Worm (Caenorhabditis elegans) whole organism, L3 larva: ENCODE data around the gene zyg-1.

Source experiments
- ceh-28 ChIP-seq: fragments of 150-350 bp; optimal IDR thresholded peaks from 2 replicates; lab custom pipeline; 2014; ENCODE audit warnings: missing biosample characterization, missing genetic modification reagents, missing genetic modification characterization
- ceh-9 ChIP-seq: sonication (generic microtip); optimal IDR thresholded peaks from 2 replicates; lab custom pipeline; 2018; ENCODE audit warnings: missing biosample characterization, missing genetic modification characterization
- egl-27 ChIP-seq: sonication (generic microtip); optimal IDR thresholded peaks from 4 replicates; lab custom pipeline; 2017; ENCODE audit warnings: missing biosample characterization, missing genetic modification reagents, missing genetic modification characterization
- fos-1 ChIP-seq: fragments of 150-350 bp; optimal IDR thresholded peaks from 2 replicates; lab custom pipeline; 2014; ENCODE audit warnings: missing biosample characterization, missing genetic modification characterization
- nfya-1 ChIP-seq: sonication (generic microtip); optimal IDR thresholded peaks from 2 replicates; lab custom pipeline; 2017; ENCODE audit warnings: missing genetic modification characterization, mild to moderate bottlenecking, missing compliant biosample characterization, antibody characterized with exemption, moderate library complexity; ENCODE audit not compliant: insufficient read depth
- nhr-12 ChIP-seq: fragments of 150-350 bp; optimal IDR thresholded peaks from 2 replicates; lab custom pipeline; 2014; ENCODE audit warnings: missing biosample characterization, missing genetic modification characterization
- nhr-28 ChIP-seq: fragments of 150-350 bp; optimal IDR thresholded peaks from 2 replicates; lab custom pipeline; 2014; ENCODE audit warnings: missing biosample characterization, missing genetic modification characterization
- skn-1 ChIP-seq: fragments of 150-350 bp; optimal IDR thresholded peaks from 2 replicates; lab custom pipeline; 2014; ENCODE audit warnings: missing biosample characterization, missing genetic modification characterization
- ztf-11 ChIP-seq: fragments of 150-350 bp; optimal IDR thresholded peaks from 2 replicates; lab custom pipeline; 2014; ENCODE audit warnings: missing biosample characterization, missing genetic modification characterization
- ztf-4 ChIP-seq: fragments of 150-350 bp; optimal IDR thresholded peaks from 2 replicates; lab custom pipeline; 2014; ENCODE audit warnings: missing biosample characterization, missing genetic modification characterization

DNA sequence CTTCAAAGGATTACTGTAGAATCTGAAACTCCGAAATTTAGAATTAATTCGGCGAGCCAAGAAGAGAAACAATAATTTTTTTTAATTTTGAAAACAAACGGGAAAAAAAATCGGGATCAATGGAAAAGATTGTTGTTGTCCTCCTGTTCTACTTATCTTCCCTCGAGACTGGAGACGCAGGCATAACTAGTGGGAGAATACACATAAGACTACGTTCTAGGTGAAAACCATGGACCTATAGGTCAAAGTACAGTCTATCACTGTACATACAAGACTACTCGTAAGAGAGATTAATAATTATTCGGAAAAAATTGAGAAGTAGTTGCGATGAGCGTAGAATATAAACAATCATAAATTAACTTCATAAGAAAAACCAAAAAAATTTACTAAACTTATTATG, 30.2 kb upstream of the zyg-1 start, which contains the start of gene dhs-6:
- no peak for TF ChIP-seq skn-1 (tag; lab: Kevin White, UChicago)
- no peak for TF ChIP-seq egl-27
- no peak for TF ChIP-seq nhr-12
- peak; percentile 8 for TF ChIP-seq ceh-28
- no peak for TF ChIP-seq nhr-28
- TF ChIP-seq ztf-11 = no peak
- peak; percentile 9 for TF ChIP-seq nfya-1 (tag; lab: Kevin White, UChicago)
- no peak for TF ChIP-seq ceh-9 (tag; lab: Kevin White, UChicago)
- no peak for TF ChIP-seq ztf-4 (tag; lab: Kevin White, UChicago)
- no peak for TF ChIP-seq fos-1
